Worm (Caenorhabditis elegans) whole organism, midembryonic: ENCODE results near the gene M176.4.

ENCODE experiments used
- T22C8.4 ChIP-seq: fragments of 200-800 bp; sonication (Bioruptor generic); IDR thresholded peaks from 2 replicates; pipeline ENCODE4 v1.3.6; 2022; ENCODE audit warnings: missing genetic modification characterization, missing compliant biosample characterization
- cog-1 ChIP-seq: sonication (generic microtip); optimal IDR thresholded peaks from 2 replicates; lab custom pipeline; 2016; ENCODE audit warnings: missing genetic modification characterization, missing compliant biosample characterization
- flt-1 ChIP-seq: fragments of 200-800 bp; sonication (Bioruptor generic); IDR thresholded peaks from 2 replicates; pipeline ENCODE4 v1.3.6; 2022; ENCODE audit warnings: missing genetic modification characterization, missing compliant biosample characterization
- klf-2 ChIP-seq: fragments of 200-800 bp; sonication (Bioruptor generic); conservative IDR thresholded peaks from 2 replicates; pipeline ENCODE4 v1.3.6; 2022; ENCODE audit warnings: missing genetic modification reagents, missing genetic modification characterization, missing compliant biosample characterization
- med-1 ChIP-seq: sonication (generic microtip); optimal IDR thresholded peaks from 2 replicates; lab custom pipeline; 2017; ENCODE audit warnings: missing genetic modification characterization, mild to moderate bottlenecking, missing compliant biosample characterization, antibody characterized with exemption, missing genetic modification reagents; ENCODE audit not compliant: insufficient read depth
- ref-1 ChIP-seq: fragments of 200-800 bp; sonication (Bioruptor generic); conservative IDR thresholded peaks from 2 replicates; pipeline ENCODE4 v1.3.6; 2022; ENCODE audit warnings: missing genetic modification reagents, missing genetic modification characterization, missing compliant biosample characterization
- tab-1 ChIP-seq: fragments of 200-800 bp; sonication (Bioruptor generic); IDR thresholded peaks from 2 replicates; pipeline ENCODE4 v1.3.6; 2022; ENCODE audit warnings: missing genetic modification characterization, missing compliant biosample characterization
- ztf-23 ChIP-seq: fragments of 200-800 bp; sonication (Bioruptor generic); IDR thresholded peaks from 2 replicates; pipeline ENCODE4 v1.3.6; 2022; ENCODE audit warnings: missing genetic modification reagents, missing genetic modification characterization, missing compliant biosample characterization
- ztf-29 ChIP-seq: fragments of 200-800 bp; sonication (Bioruptor generic); IDR thresholded peaks from 2 replicates; pipeline ENCODE4 v1.3.6; 2022; ENCODE audit warnings: missing genetic modification reagents, missing genetic modification characterization, missing compliant biosample characterization

M176.4 gene

ce11 chrII:9392724-9393123 is 25.4 kb upstream of the M176.4 start, which contains the start of gene lido-17:
lido-17 (minus strand) TSS chrII:9392824.
- TF ChIP-seq ztf-29 (GFP tag; lab: Robert Waterston, UW) (no peak), med-1 (GFP tag; lab: Kevin White, UChicago) (no peak), ref-1 (GFP tag; lab: Robert Waterston, UW) (no peak), ztf-23 (GFP tag; lab: Robert Waterston, UW) (no peak), klf-2 (GFP tag; lab: Robert Waterston, UW) (no peak)

DNA sequence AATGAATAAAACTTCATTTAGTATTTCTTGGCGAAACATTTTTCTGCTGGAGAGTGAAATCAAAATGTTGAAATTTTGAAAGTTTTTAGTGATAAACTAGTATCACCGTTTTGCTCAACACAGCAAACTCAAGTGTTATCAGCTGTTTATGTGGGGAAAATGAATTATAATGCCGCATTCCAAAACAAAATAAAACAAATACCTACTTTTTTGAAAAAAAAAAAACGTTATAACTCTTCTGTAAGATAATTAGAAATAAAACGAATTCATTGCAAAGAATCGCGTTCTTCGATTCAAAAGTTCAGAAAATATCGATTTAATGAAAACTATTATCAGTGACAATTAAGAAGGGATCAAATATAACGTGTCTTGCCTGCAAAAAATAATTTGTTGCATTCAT is 20.7 kb upstream of the M176.4 start, which contains the start of gene Y51B9A.9:
Gene Y51B9A.9, minus strand, starts transcription at position 101 of the 400 bp plus-strand sequence.
- TF ChIP-seq klf-2 (GFP tag; lab: Robert Waterston, UW) (no peak), ref-1 (GFP tag; lab: Robert Waterston, UW) (no peak), tab-1 (GFP tag; lab: Robert Waterston, UW) (no peak), flt-1 (GFP tag; lab: Robert Waterston, UW) (no peak), cog-1 (tag; lab: Kevin White, UChicago) (no peak), med-1 (GFP tag; lab: Kevin White, UChicago) (no peak), ztf-23 (GFP tag; lab: Robert Waterston, UW) (no peak), ztf-29 (GFP tag; lab: Robert Waterston, UW) (no peak), T22C8.4 (GFP tag; lab: Robert Waterston, UW) (no peak)

DNA sequence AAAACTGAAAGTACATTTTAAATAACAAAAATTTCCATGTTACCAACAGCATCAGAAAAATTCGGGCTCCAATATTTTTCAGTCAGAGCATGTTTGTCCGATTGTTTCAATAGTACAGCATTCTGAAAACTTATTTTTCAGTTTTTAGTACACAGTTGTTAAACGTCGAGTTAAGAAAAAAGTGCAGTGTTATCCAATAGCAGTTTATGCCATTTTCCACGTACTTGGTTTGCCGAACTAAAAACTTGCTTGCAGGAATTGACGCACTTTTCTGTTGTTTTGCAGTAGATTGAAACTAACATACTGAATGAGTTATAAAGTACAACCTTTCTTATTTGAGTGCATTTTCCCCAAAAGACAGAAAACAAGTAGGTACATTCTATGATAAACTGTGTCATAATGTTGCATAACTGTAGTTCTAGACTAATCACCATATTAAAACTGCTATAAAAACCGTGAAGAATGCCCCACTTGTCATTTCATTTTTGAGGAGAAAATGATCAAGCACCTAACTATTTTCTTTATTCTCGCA is 19.7 kb upstream of the M176.4 start, which contains the start of the genes Y51B9A.14 and Y51B9A.8:
Gene Y51B9A.14, minus strand, starts transcription at position 101 of the 532 bp plus-strand sequence.
Gene Y51B9A.8, plus strand, starts transcription at position 482 of the 532 bp plus-strand sequence.
- no peak for TF ChIP-seq cog-1 (tag; lab: Kevin White, UChicago)
- no peak for TF ChIP-seq tab-1 (GFP tag; lab: Robert Waterston, UW)
- no peak for TF ChIP-seq T22C8.4 (GFP tag; lab: Robert Waterston, UW)
- no peak for TF ChIP-seq med-1 (GFP tag; lab: Kevin White, UChicago)
- TF ChIP-seq ztf-29 (GFP tag; lab: Robert Waterston, UW): no peak
- no peak for TF ChIP-seq flt-1 (GFP tag; lab: Robert Waterston, UW)
- TF ChIP-seq klf-2 (GFP tag; lab: Robert Waterston, UW): no peak
- no peak for TF ChIP-seq ref-1 (GFP tag; lab: Robert Waterston, UW)

ce11 chrII:9399746-9400145 is 18.4 kb upstream of the M176.4 start, which contains the start of gene Y51B9A.7:
Y51B9A.7 (plus strand) TSS chrII:9400046.
- TF ChIP-seq ztf-23 (GFP tag; lab: Robert Waterston, UW): no peak
- no peak for TF ChIP-seq tab-1 (GFP tag; lab: Robert Waterston, UW)

DNA sequence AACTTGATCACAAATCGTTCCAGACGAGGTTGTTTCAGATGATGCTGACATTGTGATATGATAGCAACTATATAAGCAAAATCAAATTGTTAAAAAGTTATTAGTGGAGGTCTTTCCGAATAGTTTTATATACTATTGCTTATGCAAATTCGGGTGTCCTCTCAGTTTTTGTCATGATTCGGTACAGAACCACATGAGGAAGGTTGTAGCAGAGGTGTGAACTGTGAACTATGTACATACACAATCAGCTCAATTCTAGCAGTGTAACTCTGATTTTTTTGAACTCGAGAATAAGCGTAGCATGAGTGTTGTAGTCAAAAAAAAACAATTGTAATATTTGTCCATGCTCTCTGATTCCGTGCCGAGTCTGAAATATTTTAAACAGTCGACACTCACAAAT is 15.1 kb upstream of the M176.4 start, which contains the start of gene Y51B9A.6:
Gene Y51B9A.6, minus strand, starts transcription at position 101 of the 400 bp plus-strand sequence.
- no peak for TF ChIP-seq T22C8.4 (GFP tag; lab: Robert Waterston, UW)
- no peak for TF ChIP-seq klf-2 (GFP tag; lab: Robert Waterston, UW)
- no peak for TF ChIP-seq ztf-29 (GFP tag; lab: Robert Waterston, UW)
- TF ChIP-seq med-1 (GFP tag; lab: Kevin White, UChicago): no peak
- no peak for TF ChIP-seq cog-1 (tag; lab: Kevin White, UChicago)
- no peak for TF ChIP-seq tab-1 (GFP tag; lab: Robert Waterston, UW)
- TF ChIP-seq flt-1 (GFP tag; lab: Robert Waterston, UW): no peak
- no peak for TF ChIP-seq ref-1 (GFP tag; lab: Robert Waterston, UW)
- TF ChIP-seq ztf-23 (GFP tag; lab: Robert Waterston, UW): no peak

ce11 chrII:9403846-9404245 is 14.3 kb upstream of the M176.4 start, which contains the start of gene Y51B9A.5:
Y51B9A.5 (plus strand) TSS chrII:9404146.
- no peak for TF ChIP-seq ztf-29 (GFP tag; lab: Robert Waterston, UW)

- TF ChIP-seq ztf-29 (GFP tag; lab: Robert Waterston, UW): no peak
- no peak for TF ChIP-seq klf-2 (GFP tag; lab: Robert Waterston, UW)
- TF ChIP-seq ref-1 (GFP tag; lab: Robert Waterston, UW): no peak
- TF ChIP-seq med-1 (GFP tag; lab: Kevin White, UChicago): no peak
- TF ChIP-seq ztf-23 (GFP tag; lab: Robert Waterston, UW): no peak
- no peak for TF ChIP-seq T22C8.4 (GFP tag; lab: Robert Waterston, UW)
- TF ChIP-seq tab-1 (GFP tag; lab: Robert Waterston, UW): no peak
- TF ChIP-seq cog-1 (tag; lab: Kevin White, UChicago): no peak
- no peak for TF ChIP-seq flt-1 (GFP tag; lab: Robert Waterston, UW)
Observed at ce11 chrII:9407020-9407419, 11.1 kb upstream of the M176.4 start, which contains the start of gene mpz-6. mpz-6 (minus strand) TSS chrII:9407120.

ce11 chrII:9407469-9407868 is 10.7 kb upstream of the M176.4 start, which contains the start of gene arrd-2:
arrd-2 (plus strand) TSS chrII:9407769.
- TF ChIP-seq klf-2 (GFP tag; lab: Robert Waterston, UW): no peak
- TF ChIP-seq tab-1 (GFP tag; lab: Robert Waterston, UW): no peak
- TF ChIP-seq med-1 (GFP tag; lab: Kevin White, UChicago): no peak
- no peak for TF ChIP-seq T22C8.4 (GFP tag; lab: Robert Waterston, UW)
- no peak for TF ChIP-seq flt-1 (GFP tag; lab: Robert Waterston, UW)
- no peak for TF ChIP-seq ztf-23 (GFP tag; lab: Robert Waterston, UW)
- no peak for TF ChIP-seq ztf-29 (GFP tag; lab: Robert Waterston, UW)
- TF ChIP-seq cog-1 (tag; lab: Kevin White, UChicago): no peak
- TF ChIP-seq ref-1 (GFP tag; lab: Robert Waterston, UW): no peak

DNA sequence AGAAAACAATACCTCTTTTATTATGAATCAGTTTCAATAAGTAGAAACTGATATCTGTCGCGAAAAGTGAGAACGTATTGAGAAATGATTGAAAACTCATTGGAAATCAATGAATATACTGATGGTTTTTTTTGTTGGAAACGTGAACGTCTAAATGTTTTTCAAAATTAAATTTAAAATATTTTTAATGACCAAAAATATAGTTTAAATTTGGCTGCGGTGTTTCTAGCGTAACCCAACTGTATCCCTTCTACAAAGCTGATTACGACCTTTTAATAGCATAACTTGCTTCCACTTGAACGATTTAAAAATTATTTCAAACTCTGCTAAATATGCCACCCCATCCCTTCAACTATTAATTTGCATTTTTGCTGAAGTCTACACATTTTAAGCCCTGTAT is 6.7 kb upstream of the M176.4 start, which contains the start of gene M176.9:
Gene M176.9, minus strand, starts transcription at position 101 of the 400 bp plus-strand sequence.
- no peak for TF ChIP-seq tab-1 (GFP tag; lab: Robert Waterston, UW)
- no peak for TF ChIP-seq ztf-23 (GFP tag; lab: Robert Waterston, UW)
- TF ChIP-seq ztf-29 (GFP tag; lab: Robert Waterston, UW): no peak
- TF ChIP-seq ref-1 (GFP tag; lab: Robert Waterston, UW): no peak
- TF ChIP-seq T22C8.4 (GFP tag; lab: Robert Waterston, UW): no peak
- no peak for TF ChIP-seq flt-1 (GFP tag; lab: Robert Waterston, UW)
- no peak for TF ChIP-seq cog-1 (tag; lab: Kevin White, UChicago)
- no peak for TF ChIP-seq med-1 (GFP tag; lab: Kevin White, UChicago)
- no peak for TF ChIP-seq klf-2 (GFP tag; lab: Robert Waterston, UW)
